Worm (Caenorhabditis elegans) whole organism, L4 larva: Measurements from ENCODE around the gene C07E3.10.
A peak's percentile ranks its signal among the peaks of the same experiment; 100 is the strongest.

Source experiments
- T20F7.1 ChIP-seq: fragments of 200-800 bp; sonication (Bioruptor generic); optimal IDR thresholded peaks from 2 replicates; lab custom pipeline; 2018; ENCODE audit warnings: mild to moderate bottlenecking, missing genetic modification characterization, missing compliant biosample characterization
- aly-2 ChIP-seq: sonication (generic microtip); optimal IDR thresholded peaks from 2 replicates; lab custom pipeline; 2018; ENCODE audit warnings: missing biosample characterization, missing genetic modification characterization
- ama-1 ChIP-seq: fragments of 150-350 bp; optimal IDR thresholded peaks from 2 replicates; lab custom pipeline; 2014; ENCODE audit warnings: inconsistent platforms, mixed read lengths
- ceh-32 ChIP-seq: sonication (generic microtip); optimal IDR thresholded peaks from 2 replicates; lab custom pipeline; 2016; ENCODE audit warnings: mild to moderate bottlenecking, missing genetic modification characterization, missing compliant biosample characterization; ENCODE audit not compliant: poor library complexity
- fos-1 ChIP-seq: fragments of 150-350 bp; optimal IDR thresholded peaks from 2 replicates; lab custom pipeline; 2014; ENCODE audit warnings: missing biosample characterization, missing genetic modification characterization
- mdl-1 ChIP-seq, 2 experiments: fragments of 150-350 bp in 1 of 2; sonication (generic microtip) in 1 of 2; optimal IDR thresholded peaks; 2 replicates each; lab custom pipeline; 2014 to 2017; ENCODE audit warnings: missing biosample characterization in 2 of 2, missing genetic modification characterization in 2 of 2
- nhr-25 ChIP-seq: sonication (generic microtip); optimal IDR thresholded peaks from 2 replicates; lab custom pipeline; 2017; ENCODE audit warnings: missing genetic modification characterization, mild to moderate bottlenecking, missing compliant biosample characterization, antibody characterized with exemption, moderate library complexity, borderline replicate concordance; ENCODE audit not compliant: insufficient read depth
- nhr-42 ChIP-seq: fragments of 200-800 bp; sonication (Bioruptor generic); IDR thresholded peaks from 2 replicates; pipeline ENCODE4 v1.3.6; 2022; ENCODE audit warnings: missing genetic modification characterization, missing compliant biosample characterization
- nhr-76 ChIP-seq: fragments of 150-350 bp; optimal IDR thresholded peaks from 2 replicates; lab custom pipeline; 2014; ENCODE audit warnings: missing biosample characterization, missing genetic modification characterization
- snpc-4 ChIP-seq: fragments of 150-350 bp; optimal IDR thresholded peaks from 2 replicates; lab custom pipeline; 2014; ENCODE audit warnings: missing biosample characterization, missing genetic modification characterization
- zip-2 ChIP-seq: fragments of 150-350 bp; optimal IDR thresholded peaks from 2 replicates; lab custom pipeline; 2014; ENCODE audit warnings: missing biosample characterization, missing genetic modification characterization
- ztf-11 ChIP-seq: fragments of 150-350 bp; optimal IDR thresholded peaks from 2 replicates; lab custom pipeline; 2014; ENCODE audit warnings: missing biosample characterization, missing genetic modification characterization

DNA sequence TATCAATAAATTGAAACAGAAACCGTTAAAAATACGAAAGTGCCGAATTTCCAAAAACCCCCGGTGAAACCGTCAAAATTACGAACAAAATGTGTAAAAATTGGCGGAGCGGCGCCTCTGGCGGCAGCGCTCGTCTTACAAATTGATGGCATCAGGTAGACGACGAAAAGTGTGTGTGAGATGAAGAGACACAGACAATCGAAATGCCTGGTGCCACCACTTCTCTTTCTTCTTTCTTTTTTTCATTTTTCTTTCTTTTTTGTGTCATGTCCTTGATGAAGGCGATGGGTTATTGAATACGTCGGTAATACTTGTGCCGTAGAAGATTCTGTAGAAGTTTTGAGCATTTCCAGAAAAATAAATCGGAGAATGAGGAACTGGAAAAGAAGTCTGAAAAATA, 31.7 kb downstream of the C07E3.10 start:
- TF ChIP-seq nhr-42 (GFP tag; lab: Robert Waterston, UW) (no peak), nhr-76 (no peak), fos-1 (tag; lab: Kevin White, UChicago) (no peak), nhr-25 (tag; lab: Kevin White, UChicago) (peak; percentile 14), snpc-4 (tag; lab: Kevin White, UChicago) (no peak), aly-2 (tag; lab: Kevin White, UChicago) (no peak), zip-2 (tag; lab: Kevin White, UChicago) (no peak), T20F7.1 (GFP tag; lab: Kevin White, UChicago) (no peak), mdl-1 (tag; optimal IDR thresholded peaks at IDR 0.05; lab: Kevin White, UChicago) (no peak), ceh-32 (no peak), ama-1 (lab: Kevin White, UChicago) (no peak), ztf-11 (tag; lab: Kevin White, UChicago) (no peak)
